Worm (Caenorhabditis elegans) whole organism, L4 larva: ENCODE results near the gene T19B10.5.

Source experiments
- F10B5.3 ChIP-seq: sonication (generic microtip); optimal IDR thresholded peaks from 2 replicates; lab custom pipeline; 2016; ENCODE audit warnings: mild to moderate bottlenecking, missing genetic modification characterization, missing compliant biosample characterization
- Y105C5A.15 ChIP-seq: fragments of 200-800 bp; sonication (Bioruptor generic); IDR thresholded peaks from 2 replicates; pipeline ENCODE4 v1.3.6; 2022; ENCODE audit warnings: missing genetic modification characterization, missing compliant biosample characterization
- Y5F2A.4 ChIP-seq: fragments of 200-800 bp; sonication (Bioruptor generic); optimal IDR thresholded peaks from 2 replicates; lab custom pipeline; 2018; ENCODE audit warnings: mild to moderate bottlenecking, missing genetic modification characterization, missing compliant biosample characterization
- Y75B8A.6 ChIP-seq: fragments of 200-800 bp; sonication (Bioruptor generic); IDR thresholded peaks from 2 replicates; pipeline ENCODE4 v1.3.6; 2022; ENCODE audit warnings: missing genetic modification reagents, missing genetic modification characterization, missing compliant biosample characterization
- aha-1 ChIP-seq: fragments of 150-350 bp; peaks from one replicate; lab custom pipeline; 2014; ENCODE audit warnings: missing biosample characterization, missing genetic modification characterization
- aly-2 ChIP-seq: sonication (generic microtip); optimal IDR thresholded peaks from 2 replicates; lab custom pipeline; 2018; ENCODE audit warnings: missing biosample characterization, missing genetic modification characterization
- dmd-6 ChIP-seq: fragments of 200-800 bp; sonication (Bioruptor generic); IDR thresholded peaks from 2 replicates; pipeline ENCODE4 v1.3.6; 2022; ENCODE audit warnings: missing genetic modification reagents, missing genetic modification characterization, missing compliant biosample characterization
- dmd-8 ChIP-seq: fragments of 200-800 bp; sonication (Bioruptor generic); IDR thresholded peaks from 2 replicates; pipeline ENCODE4 v1.3.6; 2022; ENCODE audit warnings: missing genetic modification characterization, missing compliant biosample characterization
- hif-1 ChIP-seq, 2 experiments: sonication (generic microtip); optimal IDR thresholded peaks; 2 replicates each; lab custom pipeline; 2016 to 2017; ENCODE audit warnings: missing compliant biosample characterization in 2 of 2, missing genetic modification characterization in 2 of 2, missing genetic modification reagents in 2 of 2, missing genotype in 2 of 2, mild to moderate bottlenecking in 1 of 2
- hlh-11 ChIP-seq: fragments of 200-800 bp; sonication (Bioruptor generic); optimal IDR thresholded peaks from 2 replicates; lab custom pipeline; 2018; ENCODE audit warnings: mild to moderate bottlenecking, missing genetic modification characterization, missing compliant biosample characterization
- hlh-30 ChIP-seq: sonication (generic microtip); optimal IDR thresholded peaks from 2 replicates; lab custom pipeline; 2017; ENCODE audit warnings: antibody characterized with exemption, mild to moderate bottlenecking, missing genetic modification characterization, missing compliant biosample characterization; ENCODE audit not compliant: insufficient read depth
- lim-7 ChIP-seq: fragments of 200-800 bp; sonication (Bioruptor generic); IDR thresholded peaks from 2 replicates; pipeline ENCODE4 v1.3.6; 2022; ENCODE audit warnings: missing genetic modification characterization, missing compliant biosample characterization
- lin-1 ChIP-seq: fragments of 200-800 bp; sonication (Bioruptor generic); IDR thresholded peaks from 2 replicates; pipeline ENCODE4 v1.3.6; 2022; ENCODE audit warnings: missing genetic modification reagents, missing genetic modification characterization, missing compliant biosample characterization
- lin-15B ChIP-seq: fragments of 150-350 bp; sonication (generic microtip); optimal IDR thresholded peaks from 3 replicates; lab custom pipeline; 2014; ENCODE audit warnings: missing biosample characterization, missing genetic modification characterization
- lin-38 ChIP-seq: fragments of 200-800 bp; sonication (Bioruptor generic); IDR thresholded peaks from 2 replicates; pipeline ENCODE4 v1.3.6; 2022; ENCODE audit warnings: missing genetic modification reagents, missing genetic modification characterization, missing compliant biosample characterization
- mep-1 ChIP-seq: fragments of 150-350 bp; sonication (generic microtip); optimal IDR thresholded peaks from 3 replicates; lab custom pipeline; 2014; ENCODE audit warnings: missing biosample characterization, missing genetic modification characterization
- mxl-2 ChIP-seq: fragments of 200-800 bp; sonication (Bioruptor generic); conservative IDR thresholded peaks from 2 replicates; pipeline ENCODE4 v1.3.6; 2022; ENCODE audit warnings: missing genetic modification reagents, missing genetic modification characterization, missing compliant biosample characterization
- nhr-10 ChIP-seq: fragments of 150-350 bp; optimal IDR thresholded peaks from 2 replicates; lab custom pipeline; 2014; ENCODE audit warnings: missing biosample characterization, missing genetic modification characterization
- nhr-102 ChIP-seq: sonication (generic microtip); optimal IDR thresholded peaks from 2 replicates; lab custom pipeline; 2016; ENCODE audit warnings: mild to moderate bottlenecking, missing genetic modification characterization, moderate library complexity, missing compliant biosample characterization
- nhr-25 ChIP-seq: sonication (generic microtip); optimal IDR thresholded peaks from 2 replicates; lab custom pipeline; 2017; ENCODE audit warnings: missing genetic modification characterization, mild to moderate bottlenecking, missing compliant biosample characterization, antibody characterized with exemption, moderate library complexity, borderline replicate concordance; ENCODE audit not compliant: insufficient read depth
- nhr-28 ChIP-seq: fragments of 150-350 bp; optimal IDR thresholded peaks from 2 replicates; lab custom pipeline; 2014; ENCODE audit warnings: missing biosample characterization, missing genetic modification characterization
- nhr-41 ChIP-seq: fragments of 200-800 bp; sonication (Bioruptor generic); IDR thresholded peaks from 2 replicates; pipeline ENCODE4 v1.3.6; 2022; ENCODE audit warnings: missing genetic modification reagents, missing genetic modification characterization, missing compliant biosample characterization
- pha-4 ChIP-seq, 2 experiments: fragments of 150-350 bp in 1 of 2; fragments of 200-800 bp in 1 of 2; sonication (Bioruptor generic) in 1 of 2; IDR thresholded peaks in 1 of 2; optimal IDR thresholded peaks in 1 of 2; 2 replicates each; pipeline versions ENCODE4 v1.3.6 to Lab custom; 2014 to 2022; ENCODE audit warnings: missing genetic modification characterization in 2 of 2, missing genetic modification reagents in 2 of 2, missing biosample characterization in 1 of 2, missing compliant biosample characterization in 1 of 2
- rbr-2 ChIP-seq: sonication (generic microtip); optimal IDR thresholded peaks from 2 replicates; lab custom pipeline; 2016; ENCODE audit warnings: missing genotype, missing genetic modification characterization, missing compliant biosample characterization
- snpc-4 ChIP-seq: fragments of 150-350 bp; optimal IDR thresholded peaks from 2 replicates; lab custom pipeline; 2014; ENCODE audit warnings: missing biosample characterization, missing genetic modification characterization
- tag-97 ChIP-seq: fragments of 200-800 bp; sonication (Bioruptor generic); IDR thresholded peaks from 2 replicates; pipeline ENCODE4 v1.3.6; 2022; ENCODE audit warnings: missing genetic modification characterization, missing compliant biosample characterization
- vab-7 ChIP-seq: fragments of 200-800 bp; sonication (Bioruptor generic); IDR thresholded peaks from 2 replicates; pipeline ENCODE4 v1.3.6; 2022; ENCODE audit warnings: missing genetic modification reagents, missing genetic modification characterization, missing compliant biosample characterization
- zfp-3 ChIP-seq: fragments of 200-800 bp; sonication (Bioruptor generic); conservative IDR thresholded peaks from 2 replicates; pipeline ENCODE4 v1.3.6; 2022; ENCODE audit warnings: missing genetic modification reagents, missing genetic modification characterization, missing compliant biosample characterization
- zip-2 ChIP-seq: fragments of 150-350 bp; optimal IDR thresholded peaks from 2 replicates; lab custom pipeline; 2014; ENCODE audit warnings: missing biosample characterization, missing genetic modification characterization
- ztf-7 ChIP-seq: fragments of 150-350 bp; optimal IDR thresholded peaks from 2 replicates; lab custom pipeline; 2014; ENCODE audit warnings: missing biosample characterization, missing genetic modification characterization

The T19B10.5 gene

DNA sequence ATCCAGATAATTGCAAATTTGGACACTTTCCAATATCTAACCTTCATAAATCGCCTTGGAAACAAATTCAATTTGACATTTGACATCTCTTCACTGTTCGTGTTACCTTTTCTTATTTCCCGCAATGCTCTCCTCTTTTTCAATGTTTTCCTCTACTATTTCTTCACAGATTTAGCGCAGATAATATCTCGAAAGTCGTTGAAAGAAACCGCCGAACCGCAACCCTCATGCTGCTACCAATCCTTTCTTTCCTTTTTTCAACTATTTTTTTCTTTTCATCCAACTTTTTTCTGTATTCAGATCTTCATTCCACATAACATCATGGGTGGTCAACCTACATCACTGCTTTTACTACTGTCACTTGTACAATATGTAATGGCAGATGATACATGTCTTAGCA is at the start of gene T19B10.5:
Gene T19B10.5, plus strand, starts transcription at position 301 of the 400 bp plus-strand sequence.
- TF ChIP-seq mxl-2 (GFP tag; lab: Robert Waterston, UW) (no peak), aha-1 (tag; lab: Kevin White, UChicago) (peak; percentile 83), dmd-6 (GFP tag; lab: Robert Waterston, UW) (no peak), tag-97 (GFP tag; lab: Robert Waterston, UW) (no peak), Y75B8A.6 (GFP tag; lab: Robert Waterston, UW) (no peak)

DNA sequence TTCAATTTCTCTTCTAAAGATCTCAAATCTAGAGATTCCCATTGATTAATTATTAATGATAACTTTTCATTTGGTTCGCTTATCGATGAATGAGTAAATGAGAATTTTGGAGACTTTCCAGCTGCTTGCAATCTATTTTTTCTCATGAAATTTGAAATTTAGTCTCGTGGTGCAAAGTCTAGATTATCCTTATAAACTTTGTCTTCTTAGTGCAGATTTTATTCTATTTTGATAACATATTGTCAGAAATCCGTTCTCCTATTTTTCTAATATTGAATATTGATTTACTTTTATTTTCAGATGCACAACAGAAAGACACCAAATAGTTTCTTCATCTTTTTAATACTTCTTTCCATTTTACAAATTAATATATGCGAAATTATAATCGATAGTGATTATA is 43.5 kb upstream of the T19B10.5 start, which contains the start of gene lgc-49:
Gene lgc-49, plus strand, starts transcription at position 301 of the 400 bp plus-strand sequence.
- no peak for TF ChIP-seq tag-97 (GFP tag; lab: Robert Waterston, UW)
- TF ChIP-seq, all 104 proteins: peak for 0

DNA sequence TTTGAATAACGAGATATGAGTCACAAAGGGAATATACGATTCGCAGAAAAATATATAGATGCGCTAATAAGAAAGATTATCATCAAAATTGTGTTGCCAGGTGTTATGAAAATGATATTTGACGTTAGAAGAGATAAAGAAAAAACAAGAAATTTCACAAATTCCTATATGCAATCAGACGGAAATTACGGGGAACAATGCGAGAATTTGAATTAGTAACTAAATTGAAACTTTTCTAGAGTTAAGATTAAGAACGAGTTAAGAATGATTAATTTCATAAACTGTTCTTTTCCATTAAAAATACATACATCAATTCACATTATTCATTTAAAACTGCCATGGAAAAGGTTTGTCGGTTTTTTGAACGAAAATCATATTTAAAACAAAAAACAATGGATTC is 38.3 kb upstream of the T19B10.5 start, which contains the start of gene clc-6:
Gene clc-6, minus strand, starts transcription at position 101 of the 400 bp plus-strand sequence.
- TF ChIP-seq zfp-3 (no peak), vab-7 (GFP tag; lab: Robert Waterston, UW) (no peak), hif-1 (tag; optimal IDR thresholded peaks at IDR 0.05; lab: Kevin White, UChicago) (no peak), nhr-25 (no peak), rbr-2 (tag; lab: Kevin White, UChicago) (no peak), dmd-8 (no peak), Y105C5A.15 (GFP tag; lab: Robert Waterston, UW) (no peak), Y5F2A.4 (GFP tag; lab: Kevin White, UChicago) (no peak), nhr-10 (tag; lab: Kevin White, UChicago) (no peak), nhr-102 (tag; lab: Kevin White, UChicago) (no peak), lin-38 (no peak), aly-2 (tag; lab: Kevin White, UChicago) (no peak), hlh-30 (tag; lab: Kevin White, UChicago) (no peak), dmd-6 (GFP tag; lab: Robert Waterston, UW) (no peak), hlh-11 (no peak), snpc-4 (tag; lab: Kevin White, UChicago) (no peak)

DNA sequence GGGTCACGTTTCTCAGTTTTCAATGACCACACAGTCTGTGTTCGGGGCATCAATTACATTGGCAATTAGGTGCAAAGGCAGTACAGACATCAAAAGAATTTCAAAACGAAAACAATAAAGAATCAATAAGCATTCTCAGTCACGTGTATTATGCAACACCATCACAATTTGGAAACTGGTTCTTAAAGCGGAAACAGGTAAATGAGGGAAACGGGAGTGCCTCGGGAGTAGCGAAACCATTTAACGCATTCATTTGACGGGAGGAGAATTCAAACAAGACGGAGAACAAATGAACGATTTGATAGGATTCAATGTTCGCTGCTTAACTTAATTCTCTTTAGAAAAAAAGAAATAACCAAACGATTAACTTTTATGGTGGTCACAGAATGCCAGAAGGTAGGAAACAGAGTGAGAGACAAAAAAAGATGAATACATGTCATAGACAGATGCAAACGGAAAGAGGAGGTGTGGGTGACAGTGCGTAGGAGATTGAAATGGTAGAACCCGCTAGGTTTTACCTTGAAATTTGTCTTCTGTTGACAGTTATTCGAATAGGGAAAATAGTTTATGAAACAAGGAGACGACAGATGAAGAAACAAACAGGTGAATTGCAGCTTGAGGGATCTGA is 37.7 kb upstream of the T19B10.5 start:
- TF ChIP-seq zip-2 (tag; lab: Kevin White, UChicago) (no peak), lim-7 (GFP tag; lab: Robert Waterston, UW) (no peak), nhr-28 (tag; lab: Kevin White, UChicago) (peak; percentile 16), aha-1 (tag; lab: Kevin White, UChicago) (peak; percentile 97), hlh-30 (tag; lab: Kevin White, UChicago) (peak; percentile 21), aly-2 (tag; lab: Kevin White, UChicago) (no peak), mep-1 (tag; lab: Kevin White, UChicago) (peak; percentile 7), F10B5.3 (no peak), nhr-41 (GFP tag; lab: Robert Waterston, UW) (no peak), dmd-8 (no peak), lin-1 (GFP tag; lab: Robert Waterston, UW) (no peak), Y105C5A.15 (GFP tag; lab: Robert Waterston, UW) (no peak), lin-15B (tag; lab: Kevin White, UChicago) (no peak)
- TF ChIP-seq, all 104 proteins: peak for 4

DNA sequence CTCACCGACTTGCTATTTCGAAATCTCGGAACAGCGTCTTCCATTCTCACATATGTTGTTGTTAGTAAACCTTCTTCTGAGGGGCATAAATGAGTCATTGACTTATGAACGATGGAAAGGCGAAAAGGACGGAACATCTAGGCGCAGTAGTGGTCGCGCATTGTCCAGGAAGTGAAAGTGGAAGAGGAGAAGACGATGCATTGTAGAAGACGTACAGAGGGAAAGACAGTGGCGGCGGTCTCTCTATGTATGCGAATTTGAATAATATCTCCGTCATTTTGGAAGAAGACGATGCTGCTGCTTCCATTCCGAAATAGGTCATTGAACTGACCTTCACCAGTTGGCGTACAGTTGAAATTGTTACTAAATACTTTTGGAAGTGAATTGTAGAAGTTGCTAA is 36.4 kb upstream of the T19B10.5 start:
- TF ChIP-seq pha-4 (GFP tag; IDR thresholded peaks at IDR 0.05; lab: Robert Waterston, UW) (no peak), pha-4 (tag; optimal IDR thresholded peaks at IDR 0.05; lab: Kevin White, UChicago) (no peak), lin-1 (GFP tag; lab: Robert Waterston, UW) (no peak), ztf-7 (tag; lab: Kevin White, UChicago) (no peak), aha-1 (tag; lab: Kevin White, UChicago) (peak; percentile 82), lin-15B (tag; lab: Kevin White, UChicago) (no peak)
